Worm (Caenorhabditis elegans) whole organism, L3 larva: Measurements from ENCODE around the gene snb-7.

Experiments
- ceh-16 ChIP-seq: sonication (generic microtip); optimal IDR thresholded peaks from 2 replicates; lab custom pipeline; 2017; ENCODE audit warnings: missing biosample characterization, missing genetic modification characterization
- ceh-82 ChIP-seq: fragments of 150-350 bp; optimal IDR thresholded peaks from 2 replicates; lab custom pipeline; 2014; ENCODE audit warnings: missing biosample characterization, missing genetic modification characterization
- egl-27 ChIP-seq: sonication (generic microtip); optimal IDR thresholded peaks from 4 replicates; lab custom pipeline; 2017; ENCODE audit warnings: missing biosample characterization, missing genetic modification reagents, missing genetic modification characterization
- egl-5 ChIP-seq: fragments of 150-350 bp; optimal IDR thresholded peaks from 2 replicates; lab custom pipeline; 2017; ENCODE audit warnings: missing biosample characterization, missing genetic modification reagents, missing genetic modification characterization, inconsistent platforms
- elt-2 ChIP-seq: sonication (generic microtip); optimal IDR thresholded peaks from 2 replicates; lab custom pipeline; 2016; ENCODE audit warnings: missing genetic modification reagents, mild to moderate bottlenecking, missing genetic modification characterization, missing compliant biosample characterization
- fos-1 ChIP-seq: fragments of 150-350 bp; optimal IDR thresholded peaks from 2 replicates; lab custom pipeline; 2014; ENCODE audit warnings: missing biosample characterization, missing genetic modification characterization
- lin-15B ChIP-seq: fragments of 150-350 bp; optimal IDR thresholded peaks from 2 replicates; lab custom pipeline; 2014; ENCODE audit warnings: missing biosample characterization, missing genetic modification characterization
- lin-39 ChIP-seq: fragments of 150-350 bp; optimal IDR thresholded peaks from 2 replicates; lab custom pipeline; 2018; ENCODE audit warnings: missing biosample characterization, missing genetic modification reagents, missing genetic modification characterization
- nhr-11 ChIP-seq: fragments of 150-350 bp; optimal IDR thresholded peaks from 2 replicates; lab custom pipeline; 2014; ENCODE audit warnings: missing biosample characterization, missing genetic modification characterization
- nhr-25 ChIP-seq: sonication (generic microtip); optimal IDR thresholded peaks from 2 replicates; lab custom pipeline; 2017; ENCODE audit warnings: missing biosample characterization, missing genetic modification characterization
- nhr-43 ChIP-seq: sonication (generic microtip); optimal IDR thresholded peaks from 2 replicates; lab custom pipeline; 2016; ENCODE audit warnings: mild to moderate bottlenecking, missing genetic modification characterization, missing compliant biosample characterization; ENCODE audit not compliant: poor library complexity, severe bottlenecking
- ztf-11 ChIP-seq: fragments of 150-350 bp; optimal IDR thresholded peaks from 2 replicates; lab custom pipeline; 2014; ENCODE audit warnings: missing biosample characterization, missing genetic modification characterization
- ztf-4 ChIP-seq: fragments of 150-350 bp; optimal IDR thresholded peaks from 2 replicates; lab custom pipeline; 2014; ENCODE audit warnings: missing biosample characterization, missing genetic modification characterization

DNA sequence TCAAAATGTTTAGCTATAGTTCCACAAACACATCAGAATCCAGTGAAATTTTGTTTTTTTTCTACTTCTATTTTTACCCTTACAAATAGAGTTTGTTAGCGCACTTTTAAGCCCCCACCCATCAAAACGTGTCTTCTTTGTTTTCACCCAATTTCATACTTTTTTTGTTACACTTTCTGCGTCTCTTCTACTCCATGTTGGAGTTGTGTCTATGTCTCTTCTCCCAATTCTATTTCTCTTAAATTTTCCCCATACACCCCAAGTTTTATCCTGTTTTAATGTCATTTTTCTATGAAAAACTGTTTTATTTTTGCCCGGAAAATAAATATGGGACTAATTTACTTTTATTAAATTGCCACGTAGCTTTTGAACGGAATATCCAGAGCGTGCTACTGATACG, 15.3 kb upstream of the snb-7 start:
- TF ChIP-seq ceh-16, result no peak
- no peak for TF ChIP-seq nhr-11 (tag; lab: Kevin White, UChicago)
- no peak for TF ChIP-seq nhr-43 (tag; lab: Kevin White, UChicago)
- TF ChIP-seq egl-27 (tag; lab: Kevin White, UChicago), result no peak
- TF ChIP-seq ceh-82, result no peak
- no peak for TF ChIP-seq nhr-25 (tag; lab: Kevin White, UChicago)
- no peak for TF ChIP-seq lin-39 (tag; lab: Kevin White, UChicago)
- TF ChIP-seq fos-1 (tag; lab: Kevin White, UChicago), result no peak
- no peak for TF ChIP-seq ztf-11 (tag; lab: Kevin White, UChicago)
- no peak for TF ChIP-seq egl-5 (tag; lab: Kevin White, UChicago)
- TF ChIP-seq elt-2 (tag; lab: Kevin White, UChicago), result no peak
- no peak for TF ChIP-seq ztf-4 (tag; lab: Kevin White, UChicago)
- no peak for TF ChIP-seq lin-15B (tag; lab: Kevin White, UChicago)
